Fruit fly (Drosophila melanogaster) whole organism, adult: Measurements from ENCODE around the gene Msh6.

Source experiments
- CG11617 ChIP-seq: fragments of 200-800 bp; sonication (Bioruptor generic); optimal IDR thresholded peaks from 2 replicates; lab custom pipeline; 2017; ENCODE audit warnings: mild to moderate bottlenecking, missing biosample characterization, missing genetic modification reagents, missing genetic modification characterization
- CG12768 ChIP-seq: fragments of 200-800 bp; sonication (Bioruptor generic); optimal IDR thresholded peaks from 2 replicates; lab custom pipeline; 2017; ENCODE audit warnings: missing biosample characterization, missing genetic modification characterization, mild to moderate bottlenecking, moderate library complexity, missing genetic modification reagents
- CG14711 ChIP-seq: fragments of 200-800 bp; sonication (Bioruptor generic); optimal IDR thresholded peaks from 2 replicates; lab custom pipeline; 2018; ENCODE audit warnings: missing biosample characterization, mild to moderate bottlenecking, missing genetic modification characterization, moderate library complexity
- CG1620 ChIP-seq: fragments of 200-800 bp; sonication (Bioruptor generic); optimal IDR thresholded peaks from 2 replicates; lab custom pipeline; 2016; ENCODE audit warnings: missing biosample characterization, missing genetic modification characterization
- CG33017 ChIP-seq: fragments of 200-800 bp; sonication (Bioruptor generic); optimal IDR thresholded peaks from 2 replicates; lab custom pipeline; 2018; ENCODE audit warnings: missing biosample characterization, mild to moderate bottlenecking, missing genetic modification characterization, moderate library complexity
- CG5204 ChIP-seq: fragments of 200-800 bp; sonication (Bioruptor generic); optimal IDR thresholded peaks from 2 replicates; lab custom pipeline; 2016; ENCODE audit warnings: missing biosample characterization, missing genetic modification characterization
- CG7045 ChIP-seq: fragments of 200-800 bp; sonication (Bioruptor generic); optimal IDR thresholded peaks from 2 replicates; lab custom pipeline; 2017; ENCODE audit warnings: missing biosample characterization, mild to moderate bottlenecking, missing genetic modification characterization
- CG7101 ChIP-seq: fragments of 200-800 bp; sonication (Bioruptor generic); optimal IDR thresholded peaks from 2 replicates; lab custom pipeline; 2018; ENCODE audit warnings: missing biosample characterization, mild to moderate bottlenecking, missing genetic modification characterization, moderate library complexity
- Clk ChIP-seq: fragments of 200-800 bp; sonication (Bioruptor generic); optimal IDR thresholded peaks from 2 replicates; lab custom pipeline; 2017; ENCODE audit warnings: missing biosample characterization, missing genetic modification characterization
- Crg-1 ChIP-seq: fragments of 200-800 bp; sonication (Bioruptor generic); optimal IDR thresholded peaks from 2 replicates; lab custom pipeline; 2016; ENCODE audit warnings: missing biosample characterization, missing genetic modification characterization
- Hr96 ChIP-seq: fragments of 200-800 bp; sonication (Bioruptor generic); optimal IDR thresholded peaks from 2 replicates; lab custom pipeline; 2016; ENCODE audit warnings: missing biosample characterization, missing genetic modification characterization
- Mnt ChIP-seq: fragments of 200-800 bp; sonication (Bioruptor generic); optimal IDR thresholded peaks from 2 replicates; lab custom pipeline; 2016; ENCODE audit warnings: missing biosample characterization, mild to moderate bottlenecking, missing genetic modification characterization
- bab1 ChIP-seq: fragments of 200-800 bp; sonication (Bioruptor generic); optimal IDR thresholded peaks from 3 replicates; lab custom pipeline; 2019; ENCODE audit warnings: missing biosample characterization, mild to moderate bottlenecking, missing genetic modification characterization, moderate library complexity
- cic ChIP-seq: fragments of 200-800 bp; sonication (Bioruptor generic); optimal IDR thresholded peaks from 2 replicates; lab custom pipeline; 2017; ENCODE audit warnings: missing biosample characterization, mild to moderate bottlenecking, missing genetic modification characterization, moderate library complexity
- cnc ChIP-seq, 2 experiments: fragments of >200 bp; optimal IDR thresholded peaks; 2 replicates each; lab custom pipeline; 2017
- kay ChIP-seq: fragments of 200-800 bp; sonication (Bioruptor generic); peaks from one replicate; lab custom pipeline; 2016; ENCODE audit warnings: missing biosample characterization, missing genetic modification characterization, borderline replicate concordance
- ovo ChIP-seq: fragments of 200-800 bp; sonication (Bioruptor generic); optimal IDR thresholded peaks from 2 replicates; lab custom pipeline; 2016; ENCODE audit warnings: missing biosample characterization, missing genetic modification characterization
- pad ChIP-seq: fragments of 200-800 bp; sonication (Bioruptor generic); optimal IDR thresholded peaks from 3 replicates; lab custom pipeline; 2017; ENCODE audit warnings: missing biosample characterization, missing genetic modification characterization, mild to moderate bottlenecking, moderate library complexity, missing genetic modification reagents
- tj ChIP-seq: fragments of 200-800 bp; sonication (Bioruptor generic); optimal IDR thresholded peaks from 3 replicates; lab custom pipeline; 2017; ENCODE audit warnings: missing biosample characterization, mild to moderate bottlenecking, missing genetic modification characterization, moderate library complexity
- toe ChIP-seq: fragments of 200-800 bp; sonication (Bioruptor generic); optimal IDR thresholded peaks from 2 replicates; lab custom pipeline; 2016; ENCODE audit warnings: missing biosample characterization, missing genetic modification characterization

The Msh6 gene

DNA sequence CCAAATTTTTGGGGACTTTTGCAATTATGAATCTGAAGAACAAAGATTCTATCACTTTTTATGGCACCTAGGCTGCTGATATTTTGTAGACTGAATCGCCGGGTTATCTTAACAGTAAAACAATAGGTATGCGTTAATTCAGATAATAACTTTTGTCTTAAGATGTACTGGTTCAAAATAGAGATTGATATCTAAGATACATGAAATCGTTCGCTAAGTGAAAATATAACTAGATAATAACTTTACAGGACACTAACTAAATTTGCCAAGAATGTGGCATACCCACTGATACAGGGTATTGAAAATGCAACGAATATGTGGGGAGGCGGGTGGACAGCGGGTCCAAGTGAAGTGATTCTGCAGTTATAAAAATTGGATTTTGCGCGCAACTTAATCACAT is 33.8 kb upstream of the Msh6 start:
- TF ChIP-seq pad (GFP tag; lab: Kevin White, UChicago): no peak
- TF ChIP-seq Mnt (GFP tag; lab: Kevin White, UChicago): no peak
- TF ChIP-seq CG14711 (tag; lab: Kevin White, UChicago): no peak
- no peak for TF ChIP-seq ovo (GFP tag; lab: Kevin White, UChicago)
- no peak for TF ChIP-seq CG5204 (GFP tag; lab: Kevin White, UChicago)
- no peak for TF ChIP-seq tj (GFP tag; lab: Kevin White, UChicago)

DNA sequence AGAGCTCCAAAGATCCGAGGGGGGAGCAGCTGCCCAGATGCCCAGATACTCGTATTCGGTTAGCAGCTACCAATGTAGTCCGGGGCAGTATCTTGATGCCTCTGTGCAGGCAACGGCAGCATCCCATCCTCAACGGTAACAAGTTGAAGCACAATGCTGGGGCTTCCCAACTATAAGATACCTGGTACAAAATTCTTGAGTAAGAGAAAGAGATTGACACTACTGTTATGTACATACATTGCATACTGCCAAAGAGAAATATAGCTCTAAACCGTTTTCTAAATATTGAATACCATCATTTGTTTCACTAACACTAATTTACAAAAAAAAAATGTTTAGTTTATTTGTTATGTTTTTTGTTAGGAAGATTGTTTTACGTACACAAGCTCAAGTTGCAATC is 31.3 kb upstream of the Msh6 start:
- no peak for TF ChIP-seq Crg-1 (GFP tag; lab: Kevin White, UChicago)
- TF ChIP-seq CG5204 (GFP tag; lab: Kevin White, UChicago): no peak
- TF ChIP-seq pad (GFP tag; lab: Kevin White, UChicago): no peak
- no peak for TF ChIP-seq cic (GFP tag; lab: Kevin White, UChicago)
- TF ChIP-seq tj (GFP tag; lab: Kevin White, UChicago): no peak
- no peak for TF ChIP-seq CG7045 (GFP tag; lab: Kevin White, UChicago)
- no peak for TF ChIP-seq bab1 (GFP tag; lab: Kevin White, UChicago)
- TF ChIP-seq ovo (GFP tag; lab: Kevin White, UChicago): no peak
- no peak for TF ChIP-seq toe
- no peak for TF ChIP-seq CG7101
- TF ChIP-seq CG11617 (GFP tag; lab: Kevin White, UChicago): no peak
- TF ChIP-seq CG14711 (tag; lab: Kevin White, UChicago): no peak
- no peak for TF ChIP-seq Hr96 (GFP tag; lab: Kevin White, UChicago)
- no peak for TF ChIP-seq Clk (GFP tag; lab: Kevin White, UChicago)
- no peak for TF ChIP-seq CG12768 (GFP tag; lab: Kevin White, UChicago)
- no peak for TF ChIP-seq CG1620 (GFP tag; lab: Kevin White, UChicago)
- no peak for TF ChIP-seq Mnt (GFP tag; lab: Kevin White, UChicago)

DNA sequence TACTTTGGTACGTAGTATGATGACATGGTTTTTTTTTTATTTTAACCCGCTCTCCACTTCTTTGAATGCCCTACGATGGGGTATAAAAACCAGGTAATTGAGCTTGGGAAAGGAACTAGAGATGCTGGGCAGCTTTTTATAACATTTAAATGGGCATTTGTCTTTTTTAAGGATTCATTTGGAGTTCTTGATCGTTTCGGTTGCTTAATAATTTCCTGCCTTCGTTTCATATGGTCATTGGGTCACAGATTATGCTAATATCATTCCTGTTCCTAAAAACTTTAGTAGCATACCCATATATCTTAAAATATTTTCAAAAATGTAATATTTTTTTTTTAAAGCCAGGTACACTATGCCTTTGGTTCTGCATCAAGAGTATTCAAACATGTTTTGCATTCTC is 30.4 kb upstream of the Msh6 start:
- no peak for TF ChIP-seq bab1 (GFP tag; lab: Kevin White, UChicago)

DNA sequence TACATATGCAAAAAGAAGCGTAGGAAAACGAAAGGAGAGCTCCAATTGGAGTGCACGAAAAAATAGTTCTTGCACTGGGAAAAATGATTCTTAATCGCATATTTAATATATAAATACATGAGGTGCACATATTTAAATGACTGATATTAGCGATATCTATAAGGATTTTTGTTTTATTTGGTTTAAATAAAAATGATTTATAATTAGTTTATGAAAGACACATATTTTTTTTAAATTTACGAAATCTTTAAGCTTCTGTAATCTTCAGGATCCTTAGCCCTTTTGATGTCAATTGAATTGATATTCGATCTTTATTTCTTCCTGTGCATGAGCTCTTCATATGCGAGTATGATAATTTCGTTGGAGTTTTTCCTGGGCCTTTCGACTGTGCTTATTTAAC is 29.4 kb upstream of the Msh6 start:
- TF ChIP-seq cic (GFP tag; lab: Kevin White, UChicago) (no peak), CG7045 (GFP tag; lab: Kevin White, UChicago) (no peak), tj (GFP tag; lab: Kevin White, UChicago) (no peak), CG33017 (tag; lab: Kevin White, UChicago) (no peak), toe (no peak), Mnt (GFP tag; lab: Kevin White, UChicago) (no peak), kay (GFP tag; lab: Kevin White, UChicago) (peak; percentile 11), CG5204 (GFP tag; lab: Kevin White, UChicago) (no peak)

DNA sequence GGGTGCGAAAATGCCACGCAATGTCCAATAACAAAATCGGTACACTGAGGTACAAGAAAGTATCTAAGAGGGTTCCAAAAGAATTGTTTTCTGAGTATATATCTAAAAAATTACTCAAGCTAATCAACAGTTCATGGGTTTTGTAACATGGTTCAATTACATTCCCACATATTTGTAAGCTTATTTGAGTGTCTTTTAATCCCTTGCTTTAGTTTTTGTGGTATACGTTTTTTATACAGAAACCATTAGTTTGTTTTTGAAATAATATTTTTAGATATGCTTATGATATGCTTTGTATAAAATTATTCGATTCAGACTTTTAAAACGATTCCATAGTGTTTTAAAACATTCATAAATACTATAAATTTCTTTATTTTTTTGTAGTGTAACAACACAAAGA is 22.5 kb upstream of the Msh6 start:
- TF ChIP-seq cic (GFP tag; lab: Kevin White, UChicago) (no peak), CG14711 (tag; lab: Kevin White, UChicago) (no peak), Clk (GFP tag; lab: Kevin White, UChicago) (no peak), CG1620 (GFP tag; lab: Kevin White, UChicago) (no peak), CG12768 (GFP tag; lab: Kevin White, UChicago) (no peak), Hr96 (GFP tag; lab: Kevin White, UChicago) (no peak), kay (GFP tag; lab: Kevin White, UChicago) (no peak), pad (GFP tag; lab: Kevin White, UChicago) (no peak), tj (GFP tag; lab: Kevin White, UChicago) (no peak), CG7045 (GFP tag; lab: Kevin White, UChicago) (no peak), bab1 (GFP tag; lab: Kevin White, UChicago) (no peak), toe (no peak), Crg-1 (GFP tag; lab: Kevin White, UChicago) (no peak), CG33017 (tag; lab: Kevin White, UChicago) (no peak), ovo (GFP tag; lab: Kevin White, UChicago) (no peak), cnc (optimal IDR thresholded peaks at IDR 0.05; lab: Kevin White, UChicago) (no peak)

DNA sequence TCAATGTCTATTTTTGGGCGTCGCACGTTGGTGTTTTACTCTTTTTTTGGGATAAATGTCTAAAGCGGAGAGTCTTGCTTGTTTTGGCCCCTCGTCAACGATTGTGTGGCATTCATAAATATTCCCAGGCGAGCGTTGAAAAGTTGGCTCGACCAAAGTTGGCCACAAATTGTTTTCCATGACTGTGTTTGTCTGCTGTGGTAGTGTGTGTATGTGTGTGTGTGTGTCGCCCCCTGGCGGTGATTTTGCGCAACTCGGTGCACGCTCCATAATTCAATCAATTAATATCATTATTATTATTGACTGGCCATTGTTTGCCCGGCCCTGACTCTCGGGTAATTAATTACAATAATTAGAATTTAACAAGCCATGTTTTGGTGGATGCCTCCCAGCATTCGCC is 20.3 kb upstream of the Msh6 start:
- TF ChIP-seq CG11617 (GFP tag; lab: Kevin White, UChicago) (no peak), pad (GFP tag; lab: Kevin White, UChicago) (no peak), bab1 (GFP tag; lab: Kevin White, UChicago) (no peak), CG1620 (GFP tag; lab: Kevin White, UChicago) (no peak), Mnt (GFP tag; lab: Kevin White, UChicago) (no peak)

DNA sequence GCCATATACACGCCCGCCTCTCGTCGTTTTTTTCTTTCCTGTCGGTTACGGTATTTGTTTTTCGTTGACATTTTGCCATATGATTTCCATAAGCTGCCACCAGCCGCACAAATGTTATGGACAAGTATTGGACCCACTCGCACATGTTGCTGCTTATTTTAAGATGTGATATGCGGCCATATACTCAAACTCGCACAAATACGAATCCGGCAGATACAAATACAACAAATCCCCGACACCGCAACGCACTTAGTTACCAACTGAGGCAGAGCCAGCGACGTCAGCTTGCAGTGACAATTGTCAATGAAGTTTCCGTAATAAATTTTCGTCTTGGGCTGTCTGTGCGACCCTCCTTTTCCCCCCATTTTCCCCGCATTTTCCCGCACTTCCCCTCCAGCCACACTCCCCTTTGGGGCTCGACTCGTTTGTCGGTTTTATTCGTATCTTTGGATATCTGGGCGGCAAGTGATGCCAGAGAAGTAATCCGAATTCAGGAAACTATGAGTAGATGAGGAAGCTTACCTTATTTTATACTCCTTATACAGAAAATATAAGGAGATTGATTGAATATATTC is 18.4 kb upstream of the Msh6 start:
- TF ChIP-seq Clk (GFP tag; lab: Kevin White, UChicago) (no peak), pad (GFP tag; lab: Kevin White, UChicago) (no peak), Mnt (GFP tag; lab: Kevin White, UChicago) (no peak), Crg-1 (GFP tag; lab: Kevin White, UChicago) (no peak), CG7101 (no peak), CG14711 (tag; lab: Kevin White, UChicago) (no peak), CG5204 (GFP tag; lab: Kevin White, UChicago) (no peak), ovo (GFP tag; lab: Kevin White, UChicago) (no peak), CG12768 (GFP tag; lab: Kevin White, UChicago) (no peak), CG11617 (GFP tag; lab: Kevin White, UChicago) (no peak), kay (GFP tag; lab: Kevin White, UChicago) (no peak)
